Worm (Caenorhabditis elegans) whole organism, mixed stage, embryonic: ENCODE data around the gene sptl-2.

Experiments
- M03D4.4 ChIP-seq: sonication (generic microtip); optimal IDR thresholded peaks from 2 replicates; lab custom pipeline; 2017; ENCODE audit warnings: mild to moderate bottlenecking, missing genetic modification characterization, missing compliant biosample characterization
- bed-3 ChIP-seq: fragments of 200-800 bp; sonication (Bioruptor generic); optimal IDR thresholded peaks from 3 replicates; lab custom pipeline; 2018; ENCODE audit warnings: mild to moderate bottlenecking, missing genetic modification characterization, moderate library complexity, missing compliant biosample characterization
- blmp-1 ChIP-seq: fragments of 150-350 bp; optimal IDR thresholded peaks from 2 replicates; lab custom pipeline; 2014; ENCODE audit warnings: missing biosample characterization, missing genetic modification characterization
- ceh-39 ChIP-seq: fragments of 150-350 bp; optimal IDR thresholded peaks from 2 replicates; lab custom pipeline; 2014; ENCODE audit warnings: missing biosample characterization, missing genetic modification characterization
- ceh-43 ChIP-seq: fragments of 200-800 bp; sonication (Bioruptor generic); optimal IDR thresholded peaks from 2 replicates; lab custom pipeline; 2018; ENCODE audit warnings: mild to moderate bottlenecking, missing genetic modification characterization, moderate library complexity, missing compliant biosample characterization
- ceh-83 ChIP-seq: fragments of 200-800 bp; sonication (Bioruptor generic); optimal IDR thresholded peaks from 2 replicates; lab custom pipeline; 2018; ENCODE audit warnings: mild to moderate bottlenecking, missing genetic modification characterization, missing compliant biosample characterization
- ces-1 ChIP-seq: fragments of 150-350 bp; optimal IDR thresholded peaks from 2 replicates; lab custom pipeline; 2014; ENCODE audit warnings: missing biosample characterization, missing genetic modification reagents, missing genetic modification characterization
- drap-1 ChIP-seq: fragments of 200-800 bp; sonication (Bioruptor generic); optimal IDR thresholded peaks from 3 replicates; lab custom pipeline; 2018; ENCODE audit warnings: mild to moderate bottlenecking, missing genetic modification characterization, missing compliant biosample characterization
- elt-1 ChIP-seq: sonication (generic microtip); optimal IDR thresholded peaks from 2 replicates; lab custom pipeline; 2017; ENCODE audit warnings: missing genetic modification characterization, mild to moderate bottlenecking, missing compliant biosample characterization, antibody characterized with exemption, moderate library complexity, borderline replicate concordance; ENCODE audit not compliant: insufficient read depth
- elt-3 ChIP-seq: fragments of 150-350 bp; optimal IDR thresholded peaks from 2 replicates; lab custom pipeline; 2014; ENCODE audit warnings: missing biosample characterization, missing genetic modification characterization
- flh-1 ChIP-seq: fragments of 200-800 bp; sonication (Bioruptor generic); optimal IDR thresholded peaks from 2 replicates; lab custom pipeline; 2018; ENCODE audit warnings: mild to moderate bottlenecking, missing genetic modification characterization, moderate library complexity, missing compliant biosample characterization
- ham-2 ChIP-seq: fragments of 200-800 bp; sonication (Bioruptor generic); optimal IDR thresholded peaks from 2 replicates; lab custom pipeline; 2018; ENCODE audit warnings: mild to moderate bottlenecking, missing genetic modification characterization, missing compliant biosample characterization
- hlh-1 ChIP-seq: fragments of 150-350 bp; optimal IDR thresholded peaks from 2 replicates; lab custom pipeline; 2014; ENCODE audit warnings: missing biosample characterization, missing genetic modification reagents, missing genetic modification characterization
- lin-13 ChIP-seq: fragments of 150-350 bp; optimal IDR thresholded peaks from 2 replicates; lab custom pipeline; 2014; ENCODE audit warnings: missing biosample characterization, missing genetic modification characterization
- lsy-2 ChIP-seq: fragments of 150-350 bp; optimal IDR thresholded peaks from 2 replicates; lab custom pipeline; 2014; ENCODE audit warnings: missing biosample characterization, missing genetic modification characterization
- mab-5 ChIP-seq: fragments of 150-350 bp; optimal IDR thresholded peaks from 2 replicates; lab custom pipeline; 2014; ENCODE audit warnings: missing biosample characterization, missing genetic modification characterization
- mep-1 ChIP-seq: fragments of 150-350 bp; optimal IDR thresholded peaks from 2 replicates; lab custom pipeline; 2017; ENCODE audit warnings: missing biosample characterization, missing genetic modification reagents, missing genetic modification characterization, inconsistent platforms
- mls-2 ChIP-seq: sonication (generic microtip); optimal IDR thresholded peaks from 2 replicates; lab custom pipeline; 2016; ENCODE audit warnings: mild to moderate bottlenecking, missing genetic modification characterization, moderate library complexity, missing compliant biosample characterization
- nhr-12 ChIP-seq: fragments of 150-350 bp; optimal IDR thresholded peaks from 2 replicates; lab custom pipeline; 2014; ENCODE audit warnings: missing biosample characterization, missing genetic modification characterization
- nhr-2 ChIP-seq: fragments of 150-350 bp; optimal IDR thresholded peaks from 2 replicates; lab custom pipeline; 2014; ENCODE audit warnings: missing biosample characterization, missing genetic modification characterization
- nhr-237 ChIP-seq: fragments of 150-350 bp; optimal IDR thresholded peaks from 2 replicates; lab custom pipeline; 2014; ENCODE audit warnings: missing biosample characterization, missing genetic modification characterization
- nhr-28 ChIP-seq: fragments of 150-350 bp; optimal IDR thresholded peaks from 2 replicates; lab custom pipeline; 2014; ENCODE audit warnings: missing biosample characterization, missing genetic modification characterization
- nhr-76 ChIP-seq: sonication (generic microtip); optimal IDR thresholded peaks from 2 replicates; lab custom pipeline; 2017; ENCODE audit warnings: missing biosample characterization, missing genetic modification characterization
- sem-2 ChIP-seq: fragments of 200-800 bp; sonication (Bioruptor generic); optimal IDR thresholded peaks from 2 replicates; lab custom pipeline; 2018; ENCODE audit warnings: mild to moderate bottlenecking, missing genetic modification characterization, missing compliant biosample characterization
- snpc-4 ChIP-seq: fragments of 150-350 bp; optimal IDR thresholded peaks from 2 replicates; lab custom pipeline; 2014; ENCODE audit warnings: missing biosample characterization, missing genetic modification characterization
- sptf-1 ChIP-seq: sonication (generic microtip); optimal IDR thresholded peaks from 2 replicates; lab custom pipeline; 2017; ENCODE audit warnings: mild to moderate bottlenecking, missing genetic modification characterization, moderate library complexity, missing compliant biosample characterization
- tbx-8 ChIP-seq: fragments of 200-800 bp; sonication (Bioruptor generic); optimal IDR thresholded peaks from 2 replicates; lab custom pipeline; 2018; ENCODE audit warnings: mild to moderate bottlenecking, missing genetic modification characterization, moderate library complexity, missing compliant biosample characterization
- unc-120 ChIP-seq: sonication (generic microtip); optimal IDR thresholded peaks from 2 replicates; lab custom pipeline; 2017; ENCODE audit warnings: missing genetic modification characterization, missing compliant biosample characterization; ENCODE audit not compliant: poor library complexity, severe bottlenecking
- unc-39 ChIP-seq: fragments of 150-350 bp; optimal IDR thresholded peaks from 2 replicates; lab custom pipeline; 2014; ENCODE audit warnings: missing biosample characterization, missing genetic modification characterization
- unc-62 ChIP-seq: fragments of 150-350 bp; optimal IDR thresholded peaks from 2 replicates; lab custom pipeline; 2014; ENCODE audit warnings: missing biosample characterization, missing genetic modification reagents, missing genetic modification characterization
- zip-8 ChIP-seq: fragments of 150-350 bp; optimal IDR thresholded peaks from 2 replicates; lab custom pipeline; 2014; ENCODE audit warnings: missing biosample characterization, missing genetic modification characterization
- ztf-11 ChIP-seq: fragments of 150-350 bp; optimal IDR thresholded peaks from 2 replicates; lab custom pipeline; 2014; ENCODE audit warnings: missing biosample characterization, missing genetic modification characterization

sptl-2 gene

DNA sequence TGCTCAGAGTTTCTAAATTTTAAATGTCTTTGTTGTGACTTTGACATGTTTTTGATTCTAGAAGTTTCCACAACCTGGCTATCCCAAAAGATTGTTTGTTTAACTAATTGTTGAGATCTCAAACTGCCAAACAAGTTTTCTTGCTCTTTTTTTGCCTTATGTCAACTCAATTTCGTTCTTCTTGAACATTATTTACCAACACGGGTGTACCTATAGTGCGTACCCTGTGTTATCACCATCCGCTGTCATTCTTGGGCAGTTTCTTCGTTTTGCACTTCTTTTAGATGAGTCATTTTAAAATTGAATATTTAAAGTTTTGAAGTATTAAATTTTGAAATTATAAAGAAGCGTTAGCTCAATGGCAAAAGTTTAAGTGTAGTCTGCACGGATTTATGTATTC lies at the start of gene sptl-2:
Gene sptl-2 (plus strand): TSS at position 280 of the 400 bp plus-strand sequence.
- no peak for TF ChIP-seq sem-2
- TF ChIP-seq nhr-12, result no peak
- TF ChIP-seq ces-1 (GFP tag; lab: Kevin White, UChicago), result no peak
- TF ChIP-seq tbx-8 (GFP tag; lab: Kevin White, UChicago), result no peak
- no peak for TF ChIP-seq elt-1 (tag; lab: Kevin White, UChicago)
- TF ChIP-seq bed-3 (GFP tag; lab: Kevin White, UChicago), result no peak
- TF ChIP-seq lsy-2 (tag; lab: Kevin White, UChicago), result no peak
- TF ChIP-seq mep-1, result no peak
- TF ChIP-seq flh-1 (GFP tag; lab: Kevin White, UChicago), result no peak
- no peak for TF ChIP-seq ztf-11 (tag; lab: Kevin White, UChicago)
- TF ChIP-seq M03D4.4 (tag; lab: Kevin White, UChicago), result no peak
- no peak for TF ChIP-seq nhr-237 (tag; lab: Kevin White, UChicago)
- TF ChIP-seq lin-13 (tag; lab: Kevin White, UChicago), result no peak
- no peak for TF ChIP-seq unc-62 (GFP tag; lab: Kevin White, UChicago)
- TF ChIP-seq sptf-1, result no peak
- TF ChIP-seq mls-2 (tag; lab: Kevin White, UChicago), result no peak
- no peak for TF ChIP-seq zip-8 (tag; lab: Kevin White, UChicago)
- TF ChIP-seq drap-1, result no peak

DNA sequence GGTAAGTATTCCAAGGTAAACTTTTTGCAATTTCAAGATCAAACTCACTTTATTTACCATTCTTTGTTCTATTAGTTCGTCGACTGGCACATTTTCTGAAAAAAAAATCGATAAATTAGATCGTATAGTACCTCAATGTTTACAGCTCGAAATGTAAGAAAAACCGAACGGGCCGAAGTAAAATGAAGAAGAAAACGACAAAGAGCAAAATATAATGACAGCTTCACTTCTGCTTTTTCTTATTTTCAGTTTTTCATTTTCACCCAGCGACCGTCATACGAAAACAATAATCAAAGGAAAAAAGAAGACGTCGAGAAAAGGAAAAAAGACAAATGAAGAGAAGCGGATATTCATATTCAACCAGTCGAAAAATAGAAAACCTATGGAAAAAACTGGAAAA lies 47.9 kb upstream of the sptl-2 start, which contains the start of gene che-7:
Gene che-7 (minus strand): TSS at position 101 of the 400 bp plus-strand sequence.
- TF ChIP-seq sptf-1 (no peak), bed-3 (GFP tag; lab: Kevin White, UChicago) (no peak), drap-1 (no peak), nhr-76 (no peak), lsy-2 (tag; lab: Kevin White, UChicago) (no peak), sem-2 (no peak), elt-1 (tag; lab: Kevin White, UChicago) (no peak), nhr-237 (tag; lab: Kevin White, UChicago) (no peak), unc-62 (GFP tag; lab: Kevin White, UChicago) (no peak), ceh-83 (GFP tag; lab: Kevin White, UChicago) (no peak), unc-120 (tag; lab: Kevin White, UChicago) (no peak), ham-2 (GFP tag; lab: Kevin White, UChicago) (no peak), snpc-4 (tag; lab: Kevin White, UChicago) (no peak), tbx-8 (GFP tag; lab: Kevin White, UChicago) (no peak), nhr-12 (no peak)

DNA sequence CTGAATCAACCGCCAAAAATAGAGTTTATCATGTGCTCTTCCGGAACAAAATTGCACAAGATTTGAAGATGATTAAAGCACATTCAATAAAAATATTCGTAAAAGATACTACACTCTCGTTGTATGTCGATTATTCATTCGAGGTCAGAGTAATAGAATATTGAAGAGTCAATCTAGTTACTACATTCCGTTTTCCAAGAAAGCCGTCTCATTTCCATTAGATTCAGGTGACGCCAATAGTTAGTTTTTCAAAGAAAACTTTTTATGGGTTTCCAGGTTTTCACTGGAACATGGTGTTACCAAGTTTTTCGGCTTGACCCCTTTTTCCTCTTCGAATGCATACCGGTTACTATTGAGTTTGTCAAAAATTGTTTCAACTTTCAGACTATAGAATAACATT lies 46.5 kb upstream of the sptl-2 start:
- no peak for TF ChIP-seq ceh-83 (GFP tag; lab: Kevin White, UChicago)
- no peak for TF ChIP-seq ceh-43
- no peak for TF ChIP-seq lsy-2 (tag; lab: Kevin White, UChicago)
- no peak for TF ChIP-seq hlh-1
- no peak for TF ChIP-seq bed-3 (GFP tag; lab: Kevin White, UChicago)
- TF ChIP-seq tbx-8 (GFP tag; lab: Kevin White, UChicago), result no peak
- no peak for TF ChIP-seq nhr-237 (tag; lab: Kevin White, UChicago)
- no peak for TF ChIP-seq mep-1
- TF ChIP-seq sem-2, result no peak
- no peak for TF ChIP-seq lin-13 (tag; lab: Kevin White, UChicago)
- no peak for TF ChIP-seq elt-3 (tag; lab: Kevin White, UChicago)
- no peak for TF ChIP-seq blmp-1 (tag; lab: Kevin White, UChicago)
- no peak for TF ChIP-seq nhr-2
- TF ChIP-seq nhr-28 (tag; lab: Kevin White, UChicago), result no peak
- TF ChIP-seq ham-2 (GFP tag; lab: Kevin White, UChicago), result no peak
- TF ChIP-seq M03D4.4 (tag; lab: Kevin White, UChicago), result no peak
- no peak for TF ChIP-seq nhr-12
- no peak for TF ChIP-seq unc-39 (tag; lab: Kevin White, UChicago)

DNA sequence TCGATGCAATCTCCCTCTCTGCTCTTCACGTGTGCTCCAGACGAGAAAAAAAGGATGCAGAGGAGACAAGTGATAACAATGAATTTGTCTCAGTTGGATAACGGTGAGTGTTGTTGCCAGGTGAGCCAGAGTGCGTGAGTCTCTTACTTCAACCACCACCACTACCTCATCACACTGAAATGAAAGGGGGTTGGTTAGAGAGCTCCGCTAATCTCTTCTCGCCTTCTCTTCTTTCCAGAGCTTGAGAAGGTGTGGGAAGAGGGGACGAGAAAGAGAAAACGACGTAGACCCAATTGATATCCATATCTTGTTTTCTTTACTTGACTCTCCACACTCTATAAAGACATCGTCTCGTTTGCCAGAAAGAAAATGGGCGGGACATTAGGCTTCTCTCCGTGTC lies 45.6 kb upstream of the sptl-2 start:
- TF ChIP-seq nhr-76 (no peak), ces-1 (GFP tag; lab: Kevin White, UChicago) (no peak), lsy-2 (tag; lab: Kevin White, UChicago) (no peak), mab-5 (tag; lab: Kevin White, UChicago) (no peak), unc-62 (GFP tag; lab: Kevin White, UChicago) (no peak), elt-1 (tag; lab: Kevin White, UChicago) (no peak), bed-3 (GFP tag; lab: Kevin White, UChicago) (no peak), elt-3 (tag; lab: Kevin White, UChicago) (no peak), unc-120 (tag; lab: Kevin White, UChicago) (no peak), flh-1 (GFP tag; lab: Kevin White, UChicago) (no peak), nhr-12 (no peak), ceh-39 (tag; lab: Kevin White, UChicago) (no peak)
